Worm (Caenorhabditis elegans) whole organism, L4 larva: ENCODE measurements around the gene cdc-48.1.

Source experiments
- T20F7.1 ChIP-seq: fragments of 200-800 bp; sonication (Bioruptor generic); optimal IDR thresholded peaks from 2 replicates; lab custom pipeline; 2018; ENCODE audit warnings: mild to moderate bottlenecking, missing genetic modification characterization, missing compliant biosample characterization
- aha-1 ChIP-seq: fragments of 150-350 bp; peaks from one replicate; lab custom pipeline; 2014; ENCODE audit warnings: missing biosample characterization, missing genetic modification characterization
- egl-43 ChIP-seq: fragments of 200-800 bp; sonication (Bioruptor generic); IDR thresholded peaks from 2 replicates; pipeline ENCODE4 v1.3.6; 2022; ENCODE audit warnings: missing genetic modification reagents, missing genetic modification characterization, missing compliant biosample characterization
- jun-1 ChIP-seq: fragments of 150-350 bp; optimal IDR thresholded peaks from 2 replicates; lab custom pipeline; 2014; ENCODE audit warnings: missing biosample characterization, missing genetic modification reagents, missing genetic modification characterization
- lin-39 ChIP-seq: fragments of 150-350 bp; optimal IDR thresholded peaks from 2 replicates; lab custom pipeline; 2014; ENCODE audit warnings: missing biosample characterization, missing genetic modification reagents, missing genetic modification characterization
- mdl-1 ChIP-seq, 2 experiments: fragments of 150-350 bp in 1 of 2; sonication (generic microtip) in 1 of 2; optimal IDR thresholded peaks; 2 replicates each; lab custom pipeline; 2014 to 2017; ENCODE audit warnings: missing biosample characterization in 2 of 2, missing genetic modification characterization in 2 of 2
- nhr-111 ChIP-seq: fragments of 200-800 bp; sonication (Bioruptor generic); optimal IDR thresholded peaks from 2 replicates; lab custom pipeline; 2018; ENCODE audit warnings: mild to moderate bottlenecking, missing genetic modification characterization, missing compliant biosample characterization
- nhr-28 ChIP-seq: fragments of 150-350 bp; optimal IDR thresholded peaks from 2 replicates; lab custom pipeline; 2014; ENCODE audit warnings: missing biosample characterization, missing genetic modification characterization
- snpc-4 ChIP-seq: fragments of 150-350 bp; optimal IDR thresholded peaks from 2 replicates; lab custom pipeline; 2014; ENCODE audit warnings: missing biosample characterization, missing genetic modification characterization
- unc-130 ChIP-seq: sonication (generic microtip); optimal IDR thresholded peaks from 2 replicates; lab custom pipeline; 2016; ENCODE audit warnings: missing genetic modification reagents, missing genetic modification characterization, missing compliant biosample characterization
- unc-39 ChIP-seq: sonication (generic microtip); optimal IDR thresholded peaks from 2 replicates; lab custom pipeline; 2017; ENCODE audit warnings: missing biosample characterization, missing genetic modification characterization
- zip-2 ChIP-seq: fragments of 150-350 bp; optimal IDR thresholded peaks from 2 replicates; lab custom pipeline; 2014; ENCODE audit warnings: missing biosample characterization, missing genetic modification characterization
- ztf-11 ChIP-seq: fragments of 150-350 bp; optimal IDR thresholded peaks from 2 replicates; lab custom pipeline; 2014; ENCODE audit warnings: missing biosample characterization, missing genetic modification characterization

- TF ChIP-seq T20F7.1 (no peak), nhr-28 (tag; lab: Kevin White, UChicago) (peak; percentile 50), lin-39 (tag; lab: Kevin White, UChicago) (no peak), ztf-11 (tag; lab: Kevin White, UChicago) (no peak), egl-43 (GFP tag; lab: Robert Waterston, UW) (no peak), snpc-4 (tag; lab: Kevin White, UChicago) (no peak), aha-1 (peak; percentile 98), unc-130 (no peak), nhr-111 (no peak), mdl-1 (tag; optimal IDR thresholded peaks at IDR 0.05; lab: Kevin White, UChicago) (no peak), unc-39 (tag; lab: Kevin White, UChicago) (no peak), zip-2 (no peak), jun-1 (tag; lab: Kevin White, UChicago) (no peak)
These were observed 15.2 kb downstream of the cdc-48.1 start for ce11 chrII:10547803-10548693.
